Fruit fly (Drosophila melanogaster) whole organism, prepupa: ENCODE results near the gene zen2.

Experiments
- CG10669 ChIP-seq: fragments of 200-800 bp; sonication (Bioruptor generic); optimal IDR thresholded peaks from 3 replicates; lab custom pipeline; 2018; ENCODE audit warnings: missing biosample characterization, mild to moderate bottlenecking, missing genetic modification characterization, moderate library complexity
- Hr39 ChIP-seq: fragments of 200-800 bp; sonication (Bioruptor generic); optimal IDR thresholded peaks from 2 replicates; lab custom pipeline; 2016; ENCODE audit warnings: missing biosample characterization, missing genetic modification characterization
- Sox14 ChIP-seq: fragments of 200-800 bp; sonication (Bioruptor generic); optimal IDR thresholded peaks from 3 replicates; lab custom pipeline; 2016; ENCODE audit warnings: missing biosample characterization, missing genetic modification characterization

- no peak for TF ChIP-seq CG10669 (GFP tag; lab: Kevin White, UChicago)
- no peak for TF ChIP-seq Hr39 (GFP tag; lab: Kevin White, UChicago)
- TF ChIP-seq Sox14 (GFP tag; lab: Kevin White, UChicago) = no peak
Observed at dm6 chr3R:6766171-6766591, 22.2 kb upstream of the zen2 start.
